Fruit fly (Drosophila melanogaster): Measurements from ENCODE around the gene CG7016.

- no peak for TF ChIP-seq h (GFP tag; optimal IDR thresholded peaks at IDR 0.05)
- TF ChIP-seq OdsH (GFP tag; optimal IDR thresholded peaks at IDR 0.05), result no peak
These were observed 43.4 kb downstream of the CG7016 start, which contains the start of gene CG13643 for dm6 chr3R:24905959-24906634.
